Worm (Caenorhabditis elegans): ENCODE data around the gene W01C9.2.

W01C9.2 gene

DNA sequence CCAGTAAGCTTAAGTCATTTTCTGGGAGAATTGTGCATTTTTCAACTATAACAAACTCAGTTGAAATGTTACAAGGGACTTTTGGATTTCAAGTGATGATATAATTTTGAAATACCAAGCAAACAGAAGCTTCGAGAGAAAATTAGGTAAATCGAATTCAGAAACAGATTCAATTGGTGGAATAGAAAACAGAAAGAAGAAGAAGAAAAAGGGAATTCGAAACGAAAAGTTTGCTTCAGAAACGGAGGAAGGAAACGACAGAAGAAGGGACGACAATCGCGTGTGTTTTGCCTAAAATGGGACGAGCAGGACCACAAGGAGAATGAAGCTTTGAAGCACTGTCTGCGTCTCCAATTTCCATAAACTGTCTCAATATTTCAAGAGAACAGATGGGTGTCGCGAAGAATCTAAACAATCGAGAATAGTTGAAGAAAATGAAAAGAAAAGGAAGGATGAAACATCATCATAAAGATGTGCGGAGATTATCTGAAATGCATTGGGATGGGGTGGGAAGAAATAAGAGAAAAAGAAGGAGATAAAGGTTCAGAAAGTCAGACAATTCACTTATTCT is 51.6 kb downstream of the W01C9.2 start:
- TF ChIP-seq mdl-1 (tag; optimal IDR thresholded peaks at IDR 0.05) (no peak), lin-15B (tag; optimal IDR thresholded peaks at IDR 0.05) (no peak), lim-7 (GFP tag; IDR thresholded peaks at IDR 0.05) (no peak), ceh-28 (tag; optimal IDR thresholded peaks at IDR 0.05) (no peak), F49E8.2 (tag; optimal IDR thresholded peaks at IDR 0.05; ENCODE audit: borderline replicate concordance) (no peak), madf-5 (GFP tag; IDR thresholded peaks at IDR 0.05) (no peak), F37D6.2 (tag; optimal IDR thresholded peaks at IDR 0.05) (no peak), egl-27 (tag; optimal IDR thresholded peaks at IDR 0.05) (no peak), nhr-77 (tag; optimal IDR thresholded peaks at IDR 0.05) (no peak), tag-97 (GFP tag; IDR thresholded peaks at IDR 0.05) (no peak), gei-8 (GFP tag; optimal IDR thresholded peaks at IDR 0.05) (no peak), ces-1 (GFP tag; optimal IDR thresholded peaks at IDR 0.05) (peak; percentile 86), ztf-7 (tag; optimal IDR thresholded peaks at IDR 0.05) (no peak), T20F7.1 (GFP tag; optimal IDR thresholded peaks at IDR 0.05) (no peak), skn-1 (tag; optimal IDR thresholded peaks at IDR 0.05) (no peak), unc-62 (GFP tag; optimal IDR thresholded peaks at IDR 0.05 in 1 of 2) (peak in 1 of 2 experiments; percentile 85), unc-62 (tag; optimal IDR thresholded peaks at IDR 0.05) (no peak), ceh-82 (tag; optimal IDR thresholded peaks at IDR 0.05) (no peak), F10B5.3 (tag; optimal IDR thresholded peaks at IDR 0.05) (no peak), F44E2.7 (GFP tag; IDR thresholded peaks at IDR 0.05) (no peak), T26A8.4 (GFP tag; IDR thresholded peaks at IDR 0.05) (no peak), unc-130 (GFP tag; optimal IDR thresholded peaks at IDR 0.05) (no peak), dve-1 (tag; optimal IDR thresholded peaks at IDR 0.05; ENCODE audit: insufficient read depth) (peak; percentile 13), duxl-1 (tag; optimal IDR thresholded peaks at IDR 0.05; ENCODE audit: poor library complexity) (no peak), fkh-10 (GFP tag; optimal IDR thresholded peaks at IDR 0.05) (peak; percentile 26), nhr-11 (tag; optimal IDR thresholded peaks at IDR 0.05) (no peak), mxl-2 (GFP tag; conservative IDR thresholded peaks at IDR 0.05) (no peak), ama-1 (optimal IDR thresholded peaks at IDR 0.05) (no peak), D1046.2 (GFP tag; IDR thresholded peaks at IDR 0.05) (no peak), cey-2 (tag; optimal IDR thresholded peaks at IDR 0.05; ENCODE audit: borderline replicate concordance, insufficient read depth) (no peak), lin-1 (GFP tag; IDR thresholded peaks at IDR 0.05) (no peak), hmg-1.1 (GFP tag; IDR thresholded peaks at IDR 0.05) (no peak), zip-11 (GFP tag; IDR thresholded peaks at IDR 0.05) (no peak), lsy-2 (tag; optimal IDR thresholded peaks at IDR 0.05) (peak; percentile 8 to 14), zfp-3 (GFP tag; conservative IDR thresholded peaks at IDR 0.05) (no peak), aha-1 (tag) (peak; percentile 94), attf-4 (tag; optimal IDR thresholded peaks at IDR 0.05) (no peak), Y75B8A.6 (GFP tag; IDR thresholded peaks at IDR 0.05) (no peak), ceh-20 (GFP tag; IDR thresholded peaks at IDR 0.05) (no peak)
